Worm (Caenorhabditis elegans): Measurements from ENCODE around the gene K02E2.11.

The K02E2.11 gene

DNA sequence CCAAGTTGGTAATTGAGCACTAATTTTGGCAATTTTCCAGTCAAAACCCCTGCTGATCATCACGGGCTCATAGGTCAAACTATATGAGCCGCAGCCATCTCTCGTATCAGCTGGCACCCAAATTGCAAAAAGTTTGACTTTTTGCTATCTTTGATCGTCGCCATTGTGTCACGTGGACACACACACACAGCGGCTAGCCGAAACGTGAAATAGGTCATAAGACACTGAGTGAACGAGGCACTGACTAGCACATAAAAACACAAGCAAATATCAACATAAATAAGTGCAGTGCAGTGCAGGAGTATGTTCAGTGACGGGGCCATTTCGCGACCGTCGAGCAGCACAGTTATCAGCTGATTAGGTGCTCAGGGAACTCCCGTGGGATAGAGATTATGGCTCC lies 35.7 kb downstream of the K02E2.11 start:
- TF ChIP-seq lin-1 (GFP tag; IDR thresholded peaks at IDR 0.05), result 0 out of 2 replicates have a peak, but pooled peaks have one; percentile 14
- no peak for TF ChIP-seq vab-7 (GFP tag; IDR thresholded peaks at IDR 0.05)
- peak; percentile 91 for TF ChIP-seq dmd-6 (GFP tag; IDR thresholded peaks at IDR 0.05)
- TF ChIP-seq php-3 (GFP tag; IDR thresholded peaks at IDR 0.05), result peak; percentile 86
- no peak for TF ChIP-seq zip-2 (tag; optimal IDR thresholded peaks at IDR 0.05)
- TF ChIP-seq ama-1 (optimal IDR thresholded peaks at IDR 0.05), result no peak
- TF ChIP-seq ceh-32 (tag; optimal IDR thresholded peaks at IDR 0.05; ENCODE audit: poor library complexity), result no peak
- TF ChIP-seq lin-15B (tag; optimal IDR thresholded peaks at IDR 0.05), result no peak
- peak in 1 of 2 experiments; percentile 80 for TF ChIP-seq daf-16 (GFP tag; optimal IDR thresholded peaks at IDR 0.05)
- peak; percentile 96 for TF ChIP-seq daf-16 (tag; optimal IDR thresholded peaks at IDR 0.05)
- TF ChIP-seq ces-1 (GFP tag; optimal IDR thresholded peaks at IDR 0.05), result no peak
- TF ChIP-seq madf-9 (GFP tag; conservative IDR thresholded peaks at IDR 0.05), result no peak
- no peak for TF ChIP-seq nhr-25 (tag; optimal IDR thresholded peaks at IDR 0.05; ENCODE audit: borderline replicate concordance, insufficient read depth)
- no peak for TF ChIP-seq ctbp-1 (GFP tag; IDR thresholded peaks at IDR 0.05)
- no peak for TF ChIP-seq dmd-8 (GFP tag; IDR thresholded peaks at IDR 0.05)
- no peak for TF ChIP-seq unc-130 (GFP tag; optimal IDR thresholded peaks at IDR 0.05)
- no peak for TF ChIP-seq rbr-2 (tag; optimal IDR thresholded peaks at IDR 0.05)
- TF ChIP-seq nhr-42 (GFP tag; IDR thresholded peaks at IDR 0.05), result no peak
- TF ChIP-seq F44E2.7 (GFP tag; IDR thresholded peaks at IDR 0.05), result 0 out of 2 replicates have a peak, but pooled peaks have one; percentile 3
- peak; percentile 81 for TF ChIP-seq nhr-6 (tag; optimal IDR thresholded peaks at IDR 0.05)
- TF ChIP-seq lin-29 (GFP tag; IDR thresholded peaks at IDR 0.05), result no peak
- TF ChIP-seq ceh-20 (GFP tag; IDR thresholded peaks at IDR 0.05), result 0 out of 2 replicates have a peak, but pooled peaks have one; percentile 43
- no peak for TF ChIP-seq snpc-1.2 (GFP tag; IDR thresholded peaks at IDR 0.05)
- TF ChIP-seq sdz-12 (GFP tag; optimal IDR thresholded peaks at IDR 0.05), result no peak
- TF ChIP-seq madf-5 (GFP tag; IDR thresholded peaks at IDR 0.05), result no peak
- TF ChIP-seq egl-43 (GFP tag; IDR thresholded peaks at IDR 0.05), result no peak
- TF ChIP-seq daf-19 (GFP tag; conservative IDR thresholded peaks at IDR 0.05), result no peak
- no peak for TF ChIP-seq F37D6.2 (tag; optimal IDR thresholded peaks at IDR 0.05)
- TF ChIP-seq egl-27 (tag; optimal IDR thresholded peaks at IDR 0.05), result no peak
- TF ChIP-seq fkh-10 (GFP tag; optimal IDR thresholded peaks at IDR 0.05), result no peak
- TF ChIP-seq daf-12 (tag; optimal IDR thresholded peaks at IDR 0.05), result no peak
- TF ChIP-seq aly-2 (tag; optimal IDR thresholded peaks at IDR 0.05), result no peak
- TF ChIP-seq nhr-11 (tag; optimal IDR thresholded peaks at IDR 0.05), result peak; percentile 72
- no peak for TF ChIP-seq T20F7.1 (GFP tag; optimal IDR thresholded peaks at IDR 0.05)
- TF ChIP-seq jun-1 (tag; optimal IDR thresholded peaks at IDR 0.05), result no peak
- TF ChIP-seq zfp-2 (tag; optimal IDR thresholded peaks at IDR 0.05), result no peak
- peak; percentile 39 for TF ChIP-seq mes-2 (tag; optimal IDR thresholded peaks at IDR 0.05; ENCODE audit: poor library complexity, severe bottlenecking)
- no peak for TF ChIP-seq ceh-44 (GFP tag; IDR thresholded peaks at IDR 0.05)
- peak; percentile 56; the same call in 1 of the 2 replicates for TF ChIP-seq tra-1 (GFP tag; IDR thresholded peaks at IDR 0.05)
- TF ChIP-seq unc-39 (tag; optimal IDR thresholded peaks at IDR 0.05), result no peak
- peak; percentile 97 for TF ChIP-seq hlh-11 (tag; optimal IDR thresholded peaks at IDR 0.05)
- no peak for TF ChIP-seq Y105C5A.15 (GFP tag; IDR thresholded peaks at IDR 0.05)
- no peak for TF ChIP-seq arid-1 (GFP tag; conservative IDR thresholded peaks at IDR 0.05)
- no peak for TF ChIP-seq ZK546.5 (tag; optimal IDR thresholded peaks at IDR 0.05)
- TF ChIP-seq nhr-76 (tag; optimal IDR thresholded peaks at IDR 0.05), result no peak
- TF ChIP-seq lim-7 (GFP tag; IDR thresholded peaks at IDR 0.05), result no peak
- TF ChIP-seq nhr-102 (tag; optimal IDR thresholded peaks at IDR 0.05), result peak; percentile 72
- TF ChIP-seq F49E8.2 (tag; optimal IDR thresholded peaks at IDR 0.05; ENCODE audit: borderline replicate concordance), result no peak
- peak; percentile 84 for TF ChIP-seq nhr-28 (tag; optimal IDR thresholded peaks at IDR 0.05)
- no peak for TF ChIP-seq D1046.2 (GFP tag; IDR thresholded peaks at IDR 0.05)
- peak; percentile 97 for TF ChIP-seq hlh-30 (tag; optimal IDR thresholded peaks at IDR 0.05; ENCODE audit: insufficient read depth)
- no peak for TF ChIP-seq ceh-28 (tag; optimal IDR thresholded peaks at IDR 0.05)
